Worm (Caenorhabditis elegans): ENCODE results near the gene F42F12.14.

DNA sequence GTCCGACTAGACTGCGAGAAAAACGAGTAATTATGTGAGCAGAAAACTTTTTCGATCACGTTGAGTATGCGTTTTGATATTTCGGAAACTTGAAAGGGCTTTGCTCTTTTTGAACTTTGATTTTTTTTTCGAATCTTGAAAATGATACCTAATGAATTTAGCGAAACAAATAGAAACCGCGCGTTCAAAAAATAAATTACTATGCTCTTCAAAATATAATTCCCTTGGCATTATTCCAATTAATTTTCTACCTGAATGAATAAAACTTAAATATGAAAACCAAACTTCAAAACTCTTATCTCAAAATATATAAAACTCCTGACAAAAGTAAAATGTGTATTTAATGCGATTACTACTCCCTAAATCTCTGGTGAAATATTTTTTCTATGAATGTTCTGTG, 33.2 kb upstream of the F42F12.14 start, which contains the start of gene xtr-2:
- TF ChIP-seq ceh-39 (tag; optimal IDR thresholded peaks at IDR 0.05), result no peak
- no peak for TF ChIP-seq unc-62 (GFP tag; optimal IDR thresholded peaks at IDR 0.05)
- no peak for TF ChIP-seq ces-1 (GFP tag; optimal IDR thresholded peaks at IDR 0.05)
- TF ChIP-seq snpc-4 (tag; optimal IDR thresholded peaks at IDR 0.05), result no peak
- no peak for TF ChIP-seq ztf-11 (tag; optimal IDR thresholded peaks at IDR 0.05)
- no peak for TF ChIP-seq bed-3 (GFP tag; optimal IDR thresholded peaks at IDR 0.05)
